Worm (Caenorhabditis elegans): ENCODE data around the gene acl-7.

acl-7 gene

DNA sequence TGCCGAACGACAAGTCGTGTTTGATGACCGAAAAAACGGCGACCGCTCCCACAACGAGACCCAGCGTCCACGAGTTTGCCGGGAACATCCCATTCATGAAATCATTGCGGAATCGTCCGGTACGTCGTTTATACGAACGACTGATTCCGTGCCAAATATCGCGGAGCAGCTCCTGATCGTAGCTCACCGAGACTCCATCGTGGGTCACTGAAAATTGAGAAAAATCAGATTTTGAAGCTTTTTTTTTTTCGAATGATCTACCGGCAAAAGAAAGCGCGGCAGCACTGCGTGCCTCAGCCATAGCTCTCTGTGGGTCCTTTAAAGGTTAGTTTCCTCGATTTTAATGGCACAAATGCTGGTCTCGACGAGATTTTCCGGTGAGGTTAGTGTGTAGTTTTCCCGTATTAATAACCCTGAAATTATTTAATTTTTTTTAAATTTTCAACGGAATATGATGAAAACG is 20.2 kb downstream of the acl-7 start, which contains the start of gene cpt-1:
cpt-1 (minus strand) TSS at position 413 of the 463 bp plus-strand sequence.
- TF ChIP-seq zag-1 (tag; optimal IDR thresholded peaks at IDR 0.05): no peak
- no peak for TF ChIP-seq ceh-16 (tag; optimal IDR thresholded peaks at IDR 0.05)
- no peak for TF ChIP-seq ZK546.5 (tag; optimal IDR thresholded peaks at IDR 0.05)
- TF ChIP-seq nhr-25 (tag; optimal IDR thresholded peaks at IDR 0.05): no peak
- peak; percentile 23 for TF ChIP-seq nhr-43 (tag; optimal IDR thresholded peaks at IDR 0.05; ENCODE audit: poor library complexity, severe bottlenecking)
- no peak for TF ChIP-seq nhr-11 (tag; optimal IDR thresholded peaks at IDR 0.05)
- TF ChIP-seq elt-2 (tag; optimal IDR thresholded peaks at IDR 0.05): peak; percentile 36
- TF ChIP-seq tbx-2 (tag; optimal IDR thresholded peaks at IDR 0.05): no peak
- peak; percentile 12 for TF ChIP-seq ama-1 (optimal IDR thresholded peaks at IDR 0.05)
- TF ChIP-seq fos-1 (tag; optimal IDR thresholded peaks at IDR 0.05): no peak

DNA sequence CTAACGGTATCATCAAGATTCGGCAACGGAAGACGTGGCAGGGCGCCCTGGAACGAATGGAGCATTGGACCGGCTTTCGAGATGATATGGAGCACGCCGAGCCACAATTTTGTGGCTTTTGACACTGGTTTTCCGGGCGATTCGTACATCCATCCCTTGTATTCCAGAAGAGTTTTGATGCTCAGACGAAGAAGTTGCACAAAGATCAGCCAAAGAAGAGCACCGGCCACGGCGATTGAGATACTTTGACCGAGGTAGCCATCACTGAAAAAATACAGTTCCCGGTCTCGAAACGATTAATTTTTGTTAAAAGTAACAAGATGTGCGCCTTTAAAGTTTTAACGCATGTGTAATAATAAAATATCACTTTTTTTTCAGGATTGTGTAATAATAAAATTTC is 21.1 kb downstream of the acl-7 start:
- TF ChIP-seq tbx-2 (tag; optimal IDR thresholded peaks at IDR 0.05): peak; percentile 3
- TF ChIP-seq lsy-12 (tag; optimal IDR thresholded peaks at IDR 0.05): peak; percentile 47
- TF ChIP-seq nhr-43 (tag; optimal IDR thresholded peaks at IDR 0.05; ENCODE audit: poor library complexity, severe bottlenecking): peak; percentile 37
- no peak for TF ChIP-seq unc-39 (tag; optimal IDR thresholded peaks at IDR 0.05)
- no peak for TF ChIP-seq nhr-76 (tag; optimal IDR thresholded peaks at IDR 0.05)

DNA sequence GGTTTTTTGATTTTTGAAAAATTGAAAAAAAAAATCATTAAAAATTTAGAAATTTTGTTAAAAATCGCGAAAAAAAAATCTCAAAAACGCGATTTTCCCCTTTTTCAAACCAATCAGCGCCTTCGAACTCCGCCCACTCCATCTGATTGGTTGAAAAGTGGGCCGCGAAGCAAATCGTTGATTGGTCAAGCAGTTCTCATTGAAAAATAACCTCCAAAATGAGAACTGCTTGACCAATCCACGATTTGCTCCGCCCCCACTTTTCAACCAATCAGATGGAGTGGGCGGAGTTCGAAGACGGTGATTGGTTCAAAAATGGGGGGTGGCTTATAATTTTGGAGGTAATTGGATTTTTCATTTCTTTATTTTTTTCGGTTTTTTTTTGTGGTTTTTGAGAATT is 25.9 kb downstream of the acl-7 start:
- TF ChIP-seq nhr-77 (tag; optimal IDR thresholded peaks at IDR 0.05): no peak
- TF ChIP-seq nfya-1 (tag; optimal IDR thresholded peaks at IDR 0.05; ENCODE audit: insufficient read depth): peak; percentile 98

DNA sequence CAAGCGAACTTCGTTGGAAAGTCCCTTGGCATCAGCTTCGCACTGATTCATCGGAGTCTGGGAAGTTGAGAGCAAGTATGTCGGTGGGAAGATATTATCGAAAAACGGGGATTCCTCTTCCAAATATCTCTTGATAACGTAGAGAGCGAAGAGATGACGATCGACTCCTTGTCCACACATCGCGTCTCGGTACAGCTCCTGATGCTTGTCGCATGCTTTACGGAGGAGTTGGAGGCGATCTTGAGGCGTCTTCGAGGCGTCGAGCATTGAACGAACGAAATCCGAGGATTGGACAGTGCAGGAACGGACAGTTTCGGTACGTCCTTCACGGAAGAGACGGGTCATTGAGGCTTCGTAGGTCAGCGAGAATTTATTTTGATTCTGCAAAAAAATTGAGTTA is 26.8 kb downstream of the acl-7 start:
- no peak for TF ChIP-seq pqm-1 (tag; optimal IDR thresholded peaks at IDR 0.05)
- TF ChIP-seq fkh-2 (tag; optimal IDR thresholded peaks at IDR 0.05): no peak
- TF ChIP-seq ceh-16 (tag; optimal IDR thresholded peaks at IDR 0.05): no peak
- TF ChIP-seq nhr-23 (tag; optimal IDR thresholded peaks at IDR 0.05): no peak
- TF ChIP-seq nhr-76 (tag; optimal IDR thresholded peaks at IDR 0.05): no peak
- no peak for TF ChIP-seq nhr-11 (tag; optimal IDR thresholded peaks at IDR 0.05)
- no peak for TF ChIP-seq skn-1 (tag; optimal IDR thresholded peaks at IDR 0.05)
- no peak for TF ChIP-seq ama-1 (optimal IDR thresholded peaks at IDR 0.05)
- no peak for TF ChIP-seq nfya-1 (tag; optimal IDR thresholded peaks at IDR 0.05; ENCODE audit: insufficient read depth)
- TF ChIP-seq unc-39 (tag; optimal IDR thresholded peaks at IDR 0.05): no peak
- no peak for TF ChIP-seq zag-1 (tag; optimal IDR thresholded peaks at IDR 0.05)
- no peak for TF ChIP-seq snpc-4 (tag; optimal IDR thresholded peaks at IDR 0.05)
- no peak for TF ChIP-seq fos-1 (tag; optimal IDR thresholded peaks at IDR 0.05)
- TF ChIP-seq nhr-237 (tag; optimal IDR thresholded peaks at IDR 0.05): no peak
- TF ChIP-seq lsy-12 (tag; optimal IDR thresholded peaks at IDR 0.05): no peak
- TF ChIP-seq R02D3.7 (tag; optimal IDR thresholded peaks at IDR 0.05): no peak
- TF ChIP-seq mml-1 (tag; optimal IDR thresholded peaks at IDR 0.05): no peak

DNA sequence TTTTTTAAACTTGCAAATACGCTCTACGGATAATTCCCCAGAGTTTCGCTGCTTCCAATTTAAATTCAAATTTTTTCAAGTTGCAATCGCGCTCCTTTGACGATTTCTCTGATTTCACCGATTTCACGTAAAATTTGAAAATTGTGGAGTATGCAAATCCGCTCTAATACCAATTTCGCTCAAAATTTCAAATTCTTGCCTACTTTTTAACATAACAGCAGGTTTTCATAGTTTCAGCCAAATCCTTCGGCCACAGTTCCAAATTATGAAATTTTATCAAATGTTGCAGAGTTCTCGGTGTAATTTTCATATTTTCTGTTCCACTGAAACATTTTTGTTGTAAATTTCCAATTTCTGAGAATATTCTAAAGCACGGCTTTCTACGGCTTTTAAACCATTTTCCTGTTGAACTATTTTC is 28.4 kb downstream of the acl-7 start, which contains the start of gene alkb-7:
alkb-7 (minus strand) TSS at position 323 of the 418 bp plus-strand sequence.
- TF ChIP-seq ZK546.5 (tag; optimal IDR thresholded peaks at IDR 0.05): no peak
- TF ChIP-seq lin-39 (tag; optimal IDR thresholded peaks at IDR 0.05): no peak
- no peak for TF ChIP-seq ceh-9 (tag; optimal IDR thresholded peaks at IDR 0.05)
- no peak for TF ChIP-seq jun-1 (tag; optimal IDR thresholded peaks at IDR 0.05)
- TF ChIP-seq nhr-67 (tag; optimal IDR thresholded peaks at IDR 0.05): no peak
- TF ChIP-seq skn-1 (tag; optimal IDR thresholded peaks at IDR 0.05): no peak
- no peak for TF ChIP-seq tbx-2 (tag; optimal IDR thresholded peaks at IDR 0.05)
- TF ChIP-seq nhr-28 (tag; optimal IDR thresholded peaks at IDR 0.05): no peak
- TF ChIP-seq aly-2 (tag; optimal IDR thresholded peaks at IDR 0.05): peak; percentile 21
- no peak for TF ChIP-seq egl-27 (tag; optimal IDR thresholded peaks at IDR 0.05)
- no peak for TF ChIP-seq fkh-2 (tag; optimal IDR thresholded peaks at IDR 0.05)
- TF ChIP-seq pha-4 (tag; optimal IDR thresholded peaks at IDR 0.05): no peak
- no peak for TF ChIP-seq mml-1 (tag; optimal IDR thresholded peaks at IDR 0.05)
- TF ChIP-seq nhr-23 (tag; optimal IDR thresholded peaks at IDR 0.05): peak; percentile 21
- TF ChIP-seq eor-1 (tag; optimal IDR thresholded peaks at IDR 0.05): no peak
- TF ChIP-seq unc-62 (GFP tag; optimal IDR thresholded peaks at IDR 0.05): no peak
- TF ChIP-seq elt-3 (tag; optimal IDR thresholded peaks at IDR 0.05): no peak
- TF ChIP-seq fkh-10 (GFP tag; optimal IDR thresholded peaks at IDR 0.05): no peak
- TF ChIP-seq nhr-77 (tag; optimal IDR thresholded peaks at IDR 0.05): no peak
- TF ChIP-seq nhr-237 (tag; optimal IDR thresholded peaks at IDR 0.05): no peak
- no peak for TF ChIP-seq nhr-11 (tag; optimal IDR thresholded peaks at IDR 0.05)
- no peak for TF ChIP-seq daf-12 (tag; optimal IDR thresholded peaks at IDR 0.05)
- TF ChIP-seq nhr-76 (tag; optimal IDR thresholded peaks at IDR 0.05): no peak
- TF ChIP-seq zag-1 (tag; optimal IDR thresholded peaks at IDR 0.05): no peak
- TF ChIP-seq nfya-1 (tag; optimal IDR thresholded peaks at IDR 0.05; ENCODE audit: insufficient read depth): peak; percentile 33
- TF ChIP-seq elt-2 (tag; optimal IDR thresholded peaks at IDR 0.05): peak; percentile 39
- TF ChIP-seq ceh-82 (tag; optimal IDR thresholded peaks at IDR 0.05): no peak
- TF ChIP-seq nhr-25 (tag; optimal IDR thresholded peaks at IDR 0.05): no peak
- no peak for TF ChIP-seq mdl-1 (tag; optimal IDR thresholded peaks at IDR 0.05)
- no peak for TF ChIP-seq R02D3.7 (tag; optimal IDR thresholded peaks at IDR 0.05)
- TF ChIP-seq ceh-16 (tag; optimal IDR thresholded peaks at IDR 0.05): no peak
- TF ChIP-seq lsy-12 (tag; optimal IDR thresholded peaks at IDR 0.05): peak; percentile 35
- TF ChIP-seq snpc-4 (tag; optimal IDR thresholded peaks at IDR 0.05): no peak
- peak; percentile 33 for TF ChIP-seq ama-1 (optimal IDR thresholded peaks at IDR 0.05)
- TF ChIP-seq elt-1 (tag; optimal IDR thresholded peaks at IDR 0.05): no peak
- TF ChIP-seq egl-5 (tag; optimal IDR thresholded peaks at IDR 0.05): no peak
- no peak for TF ChIP-seq unc-39 (tag; optimal IDR thresholded peaks at IDR 0.05)
- TF ChIP-seq pqm-1 (tag; optimal IDR thresholded peaks at IDR 0.05): no peak
- no peak for TF ChIP-seq ceh-28 (tag; optimal IDR thresholded peaks at IDR 0.05)

Measured in whole organism, L3 larva.